Fruit fly (Drosophila melanogaster) S2 (cell line): Measurements from ENCODE around the gene CG13930.

Source experiments
- CG8478 ChIP-seq: fragments of >200 bp; optimal IDR thresholded peaks from 2 replicates; lab custom pipeline; 2018
- CTCF ChIP-seq, 2 experiments: fragments of >200 bp; optimal IDR thresholded peaks; 2 replicates each; lab custom pipeline; 2018

DNA sequence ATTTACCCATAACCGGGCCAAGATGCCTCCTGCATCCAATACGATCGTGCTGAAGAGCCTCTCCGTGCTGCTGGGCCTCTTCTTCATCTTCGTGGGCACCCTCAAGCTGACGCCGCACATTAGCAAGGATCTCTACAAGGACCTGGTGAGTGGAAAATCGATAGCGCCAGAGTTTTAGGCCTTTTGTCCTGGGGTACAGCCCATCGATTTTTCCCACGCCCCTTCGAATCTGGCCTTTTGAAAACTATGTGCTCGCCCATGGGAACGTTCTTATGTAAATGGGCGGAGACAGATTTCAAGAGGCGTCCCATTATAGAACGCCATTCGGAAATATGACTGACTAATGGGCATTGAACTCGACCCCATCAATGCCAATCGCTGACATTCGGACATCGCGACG lies 23.2 kb downstream of the CG13930 start:
- TF ChIP-seq CG8478 (lab: Kevin White, UChicago) (no peak), CTCF (optimal IDR thresholded peaks at IDR 0.05; lab: Kevin White, UChicago) (no peak)
